Fruit fly (Drosophila melanogaster): ENCODE results near the gene CG4594.

DNA sequence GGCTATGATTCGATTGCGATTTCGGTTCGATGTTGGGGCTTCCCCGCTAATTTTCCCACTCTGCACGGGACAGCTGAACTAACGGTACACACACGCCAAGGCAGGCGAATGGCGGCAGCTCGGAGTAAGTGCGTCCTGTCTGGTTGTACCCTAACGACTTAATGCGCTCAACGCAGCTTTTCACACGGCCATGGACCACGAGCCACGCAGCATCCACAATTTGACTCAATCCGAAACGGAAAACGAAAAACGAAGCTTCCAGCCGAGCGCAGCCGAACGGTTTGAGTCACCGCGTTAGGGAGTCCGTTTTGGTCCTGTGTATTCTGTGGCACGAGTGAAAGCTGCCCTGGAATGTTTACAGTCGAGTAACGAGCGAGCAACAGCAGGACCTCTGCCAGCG, 33.9 kb upstream of the CG4594 start, which contains the start of gene nAChRalpha6:
- TF ChIP-seq Ets21C (GFP tag; optimal IDR thresholded peaks at IDR 0.05), result no peak
- no peak for TF ChIP-seq CG6808 (GFP tag; optimal IDR thresholded peaks at IDR 0.05)
- TF ChIP-seq Met (GFP tag; optimal IDR thresholded peaks at IDR 0.05), result no peak
- no peak for TF ChIP-seq dsx (GFP tag; optimal IDR thresholded peaks at IDR 0.05; ENCODE audit: poor library complexity, severe bottlenecking)

Measured in whole organism, prepupa.